Worm (Caenorhabditis elegans): Measurements from ENCODE around the gene try-11.

DNA sequence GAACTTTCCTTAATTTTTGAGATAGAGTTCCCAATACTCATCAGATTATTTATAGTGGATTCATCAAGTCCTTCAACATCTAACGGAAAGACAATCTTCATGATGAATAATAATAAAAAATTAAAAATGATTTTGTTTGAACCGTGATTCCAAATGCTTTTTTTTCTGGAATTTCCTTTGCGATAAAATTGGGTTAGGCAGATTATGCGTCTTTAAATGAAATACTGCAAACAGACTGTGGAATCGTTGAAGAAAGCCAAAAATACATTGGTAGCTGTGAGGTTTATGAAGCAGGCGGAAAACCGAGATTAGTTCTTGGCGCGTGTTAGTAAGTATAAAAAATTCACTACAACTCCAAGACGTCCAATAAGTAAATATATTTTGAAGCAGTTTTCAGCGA lies 24.9 kb upstream of the try-11 start, which contains the start of gene srw-68:
- TF ChIP-seq ama-1 (optimal IDR thresholded peaks at IDR 0.05): no peak
- TF ChIP-seq F13C5.2 (tag; optimal IDR thresholded peaks at IDR 0.05): no peak
